Worm (Caenorhabditis elegans): ENCODE results near the gene C35A5.8.

Gene C35A5.8

ce11 chrV:10536095-10536691 lies 10.5 kb upstream of the C35A5.8 start, which contains the start of gene ppm-1.A (continued):
- TF ChIP-seq unc-86 (tag; optimal IDR thresholded peaks at IDR 0.05) (no peak), C16A3.4 (tag; optimal IDR thresholded peaks at IDR 0.05) (no peak), nhr-71 (tag; optimal IDR thresholded peaks at IDR 0.05) (peak; percentile 57)

DNA sequence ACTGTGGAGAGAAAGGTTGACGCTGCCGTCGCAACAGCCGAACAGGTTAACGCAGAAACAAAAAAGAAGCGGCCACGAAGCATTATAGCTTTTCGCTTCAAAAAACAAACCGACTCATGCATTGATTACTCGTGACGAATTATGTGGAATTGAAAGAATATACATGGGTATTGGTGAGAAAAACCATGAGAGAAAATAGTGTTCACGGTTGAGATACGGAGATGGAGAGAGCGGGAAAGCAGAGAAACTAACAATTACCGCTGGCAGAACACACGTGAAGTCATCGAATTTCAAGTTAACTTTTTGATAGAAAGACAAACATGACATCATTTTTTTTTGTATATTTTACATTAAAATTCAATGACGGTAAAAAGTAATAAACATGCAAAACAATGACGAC lies 9.6 kb upstream of the C35A5.8 start:
- TF ChIP-seq nhr-12 (tag; optimal IDR thresholded peaks at IDR 0.05) (no peak), mdl-1 (tag; optimal IDR thresholded peaks at IDR 0.05) (peak in 1 of 2 experiments; percentile 31), unc-130 (tag; optimal IDR thresholded peaks at IDR 0.05) (no peak), nhr-19 (GFP tag; conservative IDR thresholded peaks at IDR 0.05) (no peak), nhr-84 (tag; optimal IDR thresholded peaks at IDR 0.05) (no peak), hlh-17 (GFP tag; optimal IDR thresholded peaks at IDR 0.05; ENCODE audit: borderline replicate concordance) (no peak), nhr-20 (tag; optimal IDR thresholded peaks at IDR 0.05) (peak; percentile 53), fkh-8 (tag; optimal IDR thresholded peaks at IDR 0.05) (peak; percentile 50), fos-1 (tag; optimal IDR thresholded peaks at IDR 0.05) (no peak), lin-14 (GFP tag; optimal IDR thresholded peaks at IDR 0.05) (peak; percentile 62), unc-30 (tag; optimal IDR thresholded peaks at IDR 0.05) (no peak), mep-1 (tag; optimal IDR thresholded peaks at IDR 0.05) (peak; percentile 42), hlh-4 (tag; optimal IDR thresholded peaks at IDR 0.05) (no peak), sup-37 (GFP tag; optimal IDR thresholded peaks at IDR 0.05) (no peak), Y116A8C.19 (tag; optimal IDR thresholded peaks at IDR 0.05; ENCODE audit: borderline replicate concordance) (no peak), snu-23 (GFP tag; optimal IDR thresholded peaks at IDR 0.05) (peak; percentile 45), ces-1 (GFP tag; optimal IDR thresholded peaks at IDR 0.05) (no peak), lin-35 (GFP tag; optimal IDR thresholded peaks at IDR 0.05) (peak; percentile 7 to 56), efl-1 (optimal IDR thresholded peaks at IDR 0.05) (peak in 1 of 2 experiments; percentile 27), efl-1 (GFP tag; optimal IDR thresholded peaks at IDR 0.05 in 1 of 2) (peak; percentile 13 to 93), ama-1 (optimal IDR thresholded peaks at IDR 0.05) (peak; percentile 58), elt-2 (tag; optimal IDR thresholded peaks at IDR 0.05) (peak; percentile 17), blmp-1 (tag; optimal IDR thresholded peaks at IDR 0.05) (peak; percentile 44), lsy-2 (tag; optimal IDR thresholded peaks at IDR 0.05) (no peak), lin-13 (GFP tag; optimal IDR thresholded peaks at IDR 0.05) (no peak), elt-3 (tag; optimal IDR thresholded peaks at IDR 0.05) (peak in 1 of 6 experiments; percentile 17), ceh-82 (tag; optimal IDR thresholded peaks at IDR 0.05) (no peak), nhr-71 (tag; optimal IDR thresholded peaks at IDR 0.05) (peak; percentile 63), dpl-1 (GFP tag; optimal IDR thresholded peaks at IDR 0.05) (peak in 2 of 3 experiments; percentile 14 to 35), rnt-1 (tag; optimal IDR thresholded peaks at IDR 0.05) (peak; percentile 16), nhr-90 (tag; optimal IDR thresholded peaks at IDR 0.05; ENCODE audit: poor library complexity) (peak; percentile 24), fkh-4 (tag; optimal IDR thresholded peaks at IDR 0.05; ENCODE audit: borderline replicate concordance) (no peak)

DNA sequence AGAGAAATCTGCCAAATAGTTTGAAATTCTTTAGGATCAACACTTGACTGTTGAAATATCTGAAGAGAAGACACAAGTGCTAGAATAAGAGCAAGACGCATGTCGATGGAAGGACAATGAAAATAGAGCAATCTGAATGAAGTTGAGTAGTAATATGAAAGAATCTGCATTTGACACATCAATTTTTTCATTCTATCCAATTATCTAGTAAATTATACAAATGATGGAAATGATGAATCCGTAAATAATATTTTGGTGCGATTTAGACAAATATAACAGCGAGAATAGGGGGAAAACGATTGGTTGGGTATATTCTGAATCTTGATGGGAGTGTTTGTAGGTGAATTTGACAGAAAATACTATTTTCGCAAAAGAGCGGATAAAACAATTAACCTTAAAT lies 7.0 kb upstream of the C35A5.8 start, which contains the start of gene txt-10:
txt-10 (minus strand) TSS at position 101 of the 400 bp plus-strand sequence.
- no peak for TF ChIP-seq mep-1 (tag; optimal IDR thresholded peaks at IDR 0.05)
- TF ChIP-seq lin-15B (tag; optimal IDR thresholded peaks at IDR 0.05): no peak
- no peak for TF ChIP-seq ceh-8 (GFP tag; optimal IDR thresholded peaks at IDR 0.05)
- TF ChIP-seq snu-23 (GFP tag; optimal IDR thresholded peaks at IDR 0.05): no peak
- TF ChIP-seq nhr-11 (tag; optimal IDR thresholded peaks at IDR 0.05): no peak
- TF ChIP-seq C34B4.2 (tag; optimal IDR thresholded peaks at IDR 0.05): no peak
- no peak for TF ChIP-seq unc-86 (tag; optimal IDR thresholded peaks at IDR 0.05)
- no peak for TF ChIP-seq C04F5.9 (tag; optimal IDR thresholded peaks at IDR 0.05)
- TF ChIP-seq nhr-90 (tag; optimal IDR thresholded peaks at IDR 0.05; ENCODE audit: poor library complexity): no peak
- TF ChIP-seq fkh-4 (tag; optimal IDR thresholded peaks at IDR 0.05; ENCODE audit: borderline replicate concordance): no peak
- no peak for TF ChIP-seq dpl-1 (GFP tag; optimal IDR thresholded peaks at IDR 0.05)
- no peak for TF ChIP-seq C16A3.4 (tag; optimal IDR thresholded peaks at IDR 0.05)
- TF ChIP-seq xbp-1 (tag; optimal IDR thresholded peaks at IDR 0.05): no peak
- no peak for TF ChIP-seq fos-1 (tag; optimal IDR thresholded peaks at IDR 0.05)
- no peak for TF ChIP-seq fkh-10 (GFP tag; optimal IDR thresholded peaks at IDR 0.05)

Data from whole organism, L1 larva.